Fruit fly (Drosophila melanogaster) whole organism: ENCODE data around the gene CG6414.

Experiments
- CG8478 ChIP-seq: fragments of >200 bp; optimal IDR thresholded peaks from 2 replicates; lab custom pipeline; 2018; ENCODE audit warnings: inconsistent platforms
- Dll ChIP-seq: fragments of >200 bp; optimal IDR thresholded peaks from 2 replicates; lab custom pipeline; 2017
- EcR ChIP-seq, 2 experiments: fragments of >200 bp; optimal IDR thresholded peaks; 2 replicates each; lab custom pipeline; 2017; ENCODE audit warnings: missing biosample characterization in 2 of 2, missing genetic modification characterization in 2 of 2, missing genetic modification reagents in 2 of 2
- pan ChIP-seq: fragments of >200 bp; optimal IDR thresholded peaks from 2 replicates; lab custom pipeline; 2017
- psq ChIP-seq: fragments of >200 bp; optimal IDR thresholded peaks from 2 replicates; lab custom pipeline; 2017
- usp ChIP-seq: fragments of >200 bp; optimal IDR thresholded peaks from 2 replicates; lab custom pipeline; 2017; ENCODE audit warnings: missing biosample characterization, missing genetic modification characterization, mixed read lengths

Gene CG6414

DNA sequence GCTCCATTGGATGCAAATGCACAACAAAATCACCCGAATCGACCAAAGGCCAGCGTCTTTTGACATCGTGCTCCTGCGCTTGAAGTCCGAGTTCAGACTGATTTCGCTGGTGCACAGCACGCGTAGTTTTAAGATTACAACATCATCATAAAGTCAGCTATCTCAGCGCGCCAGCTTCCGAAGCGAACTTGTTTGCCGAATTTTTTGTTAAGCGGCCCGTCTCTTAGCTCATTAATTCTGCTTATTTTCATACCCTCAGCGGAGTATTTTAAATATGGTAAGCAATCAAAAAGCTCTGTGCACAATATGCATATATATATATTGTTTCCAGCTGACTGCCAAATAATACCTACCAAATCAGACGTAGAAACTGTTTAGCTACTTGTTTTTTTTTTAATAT is at the start of gene CG6414:
TSS of gene CG6414 (minus strand) at position 101 of the 400 bp plus-strand sequence.
- TF ChIP-seq pan (lab: Kevin White, UChicago) (no peak), usp (GFP tag; lab: Kevin White, UChicago) (no peak), Dll (lab: Kevin White, UChicago) (no peak), psq (lab: Kevin White, UChicago) (no peak), CG8478 (lab: Kevin White, UChicago) (no peak), EcR (GFP tag; optimal IDR thresholded peaks at IDR 0.05; lab: Kevin White, UChicago) (no peak)

- TF ChIP-seq EcR (GFP tag; optimal IDR thresholded peaks at IDR 0.05; lab: Kevin White, UChicago), result no peak
- TF ChIP-seq CG8478 (lab: Kevin White, UChicago), result no peak
- no peak for TF ChIP-seq psq (lab: Kevin White, UChicago)
- no peak for TF ChIP-seq usp (GFP tag; lab: Kevin White, UChicago)
These were observed 49.0 kb upstream of the CG6414 start for dm6 chrX:4020159-4020558.

DNA sequence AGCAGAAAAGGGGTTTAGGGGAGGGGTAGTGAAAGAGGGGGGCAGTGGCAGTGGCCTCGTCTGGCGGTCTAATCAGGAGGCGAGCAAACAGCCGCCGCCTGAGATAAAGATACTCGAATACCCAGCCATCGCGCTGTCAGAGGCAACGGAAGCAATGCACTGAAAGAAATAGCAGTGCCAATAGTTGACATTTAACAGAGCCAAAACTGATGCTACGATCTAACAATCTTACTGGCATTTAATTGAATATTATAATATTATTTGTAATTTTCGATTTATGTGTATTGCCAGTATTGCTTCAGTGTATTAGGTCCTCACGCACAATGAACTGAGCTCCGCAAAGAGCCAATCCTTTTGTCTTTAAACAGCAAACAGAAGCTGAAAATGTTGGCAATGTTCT is 41.7 kb upstream of the CG6414 start:
- TF ChIP-seq psq (lab: Kevin White, UChicago) (no peak), usp (GFP tag; lab: Kevin White, UChicago) (no peak), CG8478 (lab: Kevin White, UChicago) (no peak), EcR (GFP tag; optimal IDR thresholded peaks at IDR 0.05; lab: Kevin White, UChicago) (no peak), pan (lab: Kevin White, UChicago) (no peak), Dll (lab: Kevin White, UChicago) (no peak)

- TF ChIP-seq usp (GFP tag; lab: Kevin White, UChicago), result no peak
- TF ChIP-seq pan (lab: Kevin White, UChicago), result no peak
- TF ChIP-seq Dll (lab: Kevin White, UChicago), result no peak
- no peak for TF ChIP-seq psq (lab: Kevin White, UChicago)
- no peak for TF ChIP-seq CG8478 (lab: Kevin White, UChicago)
- no peak for TF ChIP-seq EcR (GFP tag; optimal IDR thresholded peaks at IDR 0.05; lab: Kevin White, UChicago)
These were observed 39.7 kb upstream of the CG6414 start for dm6 chrX:4010835-4011234.

- TF ChIP-seq pan (lab: Kevin White, UChicago) (no peak), EcR (GFP tag; optimal IDR thresholded peaks at IDR 0.05; lab: Kevin White, UChicago) (no peak), psq (lab: Kevin White, UChicago) (no peak), CG8478 (lab: Kevin White, UChicago) (no peak), usp (GFP tag; lab: Kevin White, UChicago) (no peak), Dll (lab: Kevin White, UChicago) (no peak)
These were observed 39.0 kb upstream of the CG6414 start for dm6 chrX:4010179-4010578.

- no peak for TF ChIP-seq EcR (GFP tag; optimal IDR thresholded peaks at IDR 0.05; lab: Kevin White, UChicago)
- TF ChIP-seq usp (GFP tag; lab: Kevin White, UChicago), result no peak
- TF ChIP-seq Dll (lab: Kevin White, UChicago), result no peak
- no peak for TF ChIP-seq CG8478 (lab: Kevin White, UChicago)
- no peak for TF ChIP-seq psq (lab: Kevin White, UChicago)
- no peak for TF ChIP-seq pan (lab: Kevin White, UChicago)
These were observed 33.9 kb upstream of the CG6414 start for dm6 chrX:4005047-4005446.

dm6 chrX:3968346-3969044 is 2.7 kb downstream of the CG6414 start, which contains the start of gene CG6428:
CG6428 (minus strand) TSS chrX:3968655.
- TF ChIP-seq EcR (GFP tag; optimal IDR thresholded peaks at IDR 0.05; lab: Kevin White, UChicago) (no peak), CG8478 (lab: Kevin White, UChicago) (no peak), usp (GFP tag; lab: Kevin White, UChicago) (no peak), pan (lab: Kevin White, UChicago) (no peak), psq (lab: Kevin White, UChicago) (no peak), Dll (lab: Kevin White, UChicago) (no peak)

DNA sequence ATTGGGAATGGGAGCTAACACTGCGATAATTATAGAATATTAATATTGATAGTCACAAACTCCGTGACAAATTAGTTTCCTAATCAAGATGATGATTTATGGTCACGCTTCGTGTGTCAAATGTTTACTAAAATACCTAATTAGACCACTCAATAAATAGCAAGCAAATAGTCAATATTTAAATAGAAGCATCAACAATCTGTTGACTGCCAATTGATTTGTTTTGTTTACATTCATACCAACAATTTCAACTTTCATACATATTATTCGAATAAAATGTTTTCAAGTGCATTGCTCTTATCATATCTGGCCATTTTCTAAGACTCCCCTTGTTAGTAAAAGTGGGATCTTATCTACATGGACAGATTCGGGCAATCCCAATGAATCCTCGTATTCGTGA is 3.5 kb downstream of the CG6414 start:
- TF ChIP-seq Dll (lab: Kevin White, UChicago) (no peak), EcR (GFP tag; optimal IDR thresholded peaks at IDR 0.05; lab: Kevin White, UChicago) (no peak), psq (lab: Kevin White, UChicago) (no peak), pan (lab: Kevin White, UChicago) (no peak), usp (GFP tag; lab: Kevin White, UChicago) (no peak), CG8478 (lab: Kevin White, UChicago) (no peak)

dm6 chrX:3964965-3965420 is 6.2 kb downstream of the CG6414 start, which contains the start of gene lva:
lva (minus strand) TSS chrX:3965327.
- TF ChIP-seq usp (GFP tag; lab: Kevin White, UChicago), result no peak
- no peak for TF ChIP-seq pan (lab: Kevin White, UChicago)
- no peak for TF ChIP-seq EcR (GFP tag; optimal IDR thresholded peaks at IDR 0.05; lab: Kevin White, UChicago)
- TF ChIP-seq psq (lab: Kevin White, UChicago), result no peak
- TF ChIP-seq Dll (lab: Kevin White, UChicago), result no peak
- TF ChIP-seq CG8478 (lab: Kevin White, UChicago), result no peak

- TF ChIP-seq CG8478 (lab: Kevin White, UChicago) (no peak), EcR (GFP tag; optimal IDR thresholded peaks at IDR 0.05; lab: Kevin White, UChicago) (no peak), psq (lab: Kevin White, UChicago) (no peak), usp (GFP tag; lab: Kevin White, UChicago) (no peak), Dll (lab: Kevin White, UChicago) (no peak), pan (lab: Kevin White, UChicago) (no peak)
These were observed 20.9 kb downstream of the CG6414 start for dm6 chrX:3950199-3950645.
